Worm (Caenorhabditis elegans) whole organism, L4 larva: Measurements from ENCODE around the gene C18A3.11.

Experiments used
- mdl-1 ChIP-seq, 2 experiments: fragments of 150-350 bp in 1 of 2; sonication (generic microtip) in 1 of 2; optimal IDR thresholded peaks; 2 replicates each; lab custom pipeline; 2014 to 2017; ENCODE audit warnings: missing biosample characterization in 2 of 2, missing genetic modification characterization in 2 of 2
- unc-62 ChIP-seq, 3 experiments: fragments of 150-350 bp in 1 of 3; sonication (generic microtip); optimal IDR thresholded peaks in 2 of 3; peaks in 1 of 3; 1 replicate in 1 of 3; 2 replicates in 2 of 3; lab custom pipeline; 2014 to 2017; ENCODE audit warnings: missing biosample characterization in 3 of 3, missing genetic modification characterization in 3 of 3, missing genetic modification reagents in 3 of 3, missing genotype in 1 of 3

- no peak for TF ChIP-seq mdl-1 (tag; optimal IDR thresholded peaks at IDR 0.05; lab: Kevin White, UChicago)
- TF ChIP-seq unc-62 (GFP tag; optimal IDR thresholded peaks at IDR 0.05 in 1 of 2; lab: Kevin White, UChicago): no peak
- TF ChIP-seq unc-62 (tag; optimal IDR thresholded peaks at IDR 0.05; lab: Kevin White, UChicago): no peak
These were observed 32.0 kb upstream of the C18A3.11 start, which contains the start of the genes C25H3.10 and C25H3.1 for ce11 chrII:5698869-5699268.
